ENCODE assay signal across 1 fruit fly cellular context in genomic region chr2L:21162875-21163274, dm6.
A peak's percentile ranks its signal among the peaks of the same experiment; 100 is the strongest.
TF ChIP-seq lines count a peak whose summit lies in the region.

Nbr (minus strand) TSS chr2L:21163083.

TF ChIP-seq in whole organism, embryonic, 481 proteins besides CTCF, POLR2A, EP300 and RAD21 (continued from another document):
- 0 out of 2 replicates have a peak, but pooled peaks have one; percentile 38 for TF ChIP-seq E2f2 (GFP tag; IDR thresholded peaks at IDR 0.05; lab: Robert Waterston, UW)
- TF ChIP-seq CG11456 (GFP tag; IDR thresholded peaks at IDR 0.05; lab: Robert Waterston, UW): peak; percentile 16; the same call in 1 of the 3 replicates
- TF ChIP-seq CG6272 (GFP tag; IDR thresholded peaks at IDR 0.05; lab: Robert Waterston, UW): peak; percentile 46; the same call in 1 of the 2 replicates
- TF ChIP-seq HLH3B (GFP tag; IDR thresholded peaks at IDR 0.05; lab: Robert Waterston, UW): 0 out of 2 replicates have a peak, but pooled peaks have one; percentile 4
- peak; percentile 62 for TF ChIP-seq amos (GFP tag; IDR thresholded peaks at IDR 0.05; lab: Robert Waterston, UW; ENCODE audit: partially characterized antibody)
- no peak for TF ChIP-seq D19B (GFP tag; optimal IDR thresholded peaks at IDR 0.05; lab: Kevin White, UChicago)
- peak in 1 of 2 experiments; percentile 15 for TF ChIP-seq insv (GFP tag; optimal IDR thresholded peaks at IDR 0.05; lab: Kevin White, UChicago)
- no peak for TF ChIP-seq CG31365 (tag; optimal IDR thresholded peaks at IDR 0.05; lab: Kevin White, UChicago)
- TF ChIP-seq CG34376 (GFP tag; optimal IDR thresholded peaks at IDR 0.05; lab: Kevin White, UChicago): no peak
- TF ChIP-seq Doc3 (GFP tag; IDR thresholded peaks at IDR 0.05; lab: Robert Waterston, UW; ENCODE audit: partially characterized antibody): 0 out of 3 replicates have a peak, but pooled peaks have one; percentile 33
- TF ChIP-seq unc-4 (GFP tag; IDR thresholded peaks at IDR 0.05; lab: Robert Waterston, UW; ENCODE audit: partially characterized antibody): peak; percentile 60
- no peak for TF ChIP-seq ham (GFP tag; IDR thresholded peaks at IDR 0.05; lab: Robert Waterston, UW)
- TF ChIP-seq Dll (GFP tag; IDR thresholded peaks at IDR 0.05; lab: Robert Waterston, UW; ENCODE audit: partially characterized antibody): peak; percentile 67
- TF ChIP-seq CG4707 (GFP tag; optimal IDR thresholded peaks at IDR 0.05; lab: Kevin White, UChicago): no peak
- TF ChIP-seq NFAT (GFP tag; IDR thresholded peaks at IDR 0.05; lab: Robert Waterston, UW): peak; percentile 44; the same call in 1 of the 2 replicates
- peak; percentile 11; the same call in 1 of the 2 replicates for TF ChIP-seq sob (GFP tag; IDR thresholded peaks at IDR 0.05; lab: Robert Waterston, UW)
- peak; percentile 56 for TF ChIP-seq Scr (GFP tag; IDR thresholded peaks at IDR 0.05; lab: Robert Waterston, UW; ENCODE audit: partially characterized antibody)
- peak; percentile 33; the same call in 1 of the 2 replicates for TF ChIP-seq ato (GFP tag; IDR thresholded peaks at IDR 0.05; lab: Robert Waterston, UW; ENCODE audit: partially characterized antibody)
- no peak for TF ChIP-seq salm (tag; optimal IDR thresholded peaks at IDR 0.05; lab: Kevin White, UChicago)
- TF ChIP-seq CG16813 (GFP tag; IDR thresholded peaks at IDR 0.05; lab: Robert Waterston, UW; ENCODE audit: partially characterized antibody): peak; percentile 54; the same call in 2 of the 3 replicates
- TF ChIP-seq abd-A (tag; optimal IDR thresholded peaks at IDR 0.05; lab: Kevin White, UChicago): no peak
- TF ChIP-seq CG34224 (GFP tag; IDR thresholded peaks at IDR 0.05; lab: Robert Waterston, UW; ENCODE audit: partially characterized antibody): peak; percentile 43; the same call in 1 of the 3 replicates
- no peak for TF ChIP-seq Hey (tag; optimal IDR thresholded peaks at IDR 0.05; lab: Kevin White, UChicago)
- peak; percentile 61 for TF ChIP-seq CG13287 (GFP tag; IDR thresholded peaks at IDR 0.05; lab: Robert Waterston, UW; ENCODE audit: partially characterized antibody)
- no peak for TF ChIP-seq CG32772 (GFP tag; IDR thresholded peaks at IDR 0.05; lab: Robert Waterston, UW)
- TF ChIP-seq gsb-n (tag; optimal IDR thresholded peaks at IDR 0.05; lab: Kevin White, UChicago): no peak
- TF ChIP-seq CG11247 (GFP tag; IDR thresholded peaks at IDR 0.05; lab: Robert Waterston, UW): peak; percentile 36; the same call in 1 of the 2 replicates
- TF ChIP-seq Neu2 (GFP tag; optimal IDR thresholded peaks at IDR 0.05; lab: Kevin White, UChicago; ENCODE audit: borderline replicate concordance): no peak
- no peak for TF ChIP-seq nmo (GFP tag; optimal IDR thresholded peaks at IDR 0.05; lab: Kevin White, UChicago)
- TF ChIP-seq CG43689 (GFP tag; IDR thresholded peaks at IDR 0.05; lab: Robert Waterston, UW): no peak
- no peak for TF ChIP-seq pum (GFP tag; optimal IDR thresholded peaks at IDR 0.05; lab: Kevin White, UChicago)
- TF ChIP-seq Opbp (GFP tag; IDR thresholded peaks at IDR 0.05; lab: Robert Waterston, UW; ENCODE audit: partially characterized antibody): peak; percentile 31; the same call in 1 of the 3 replicates
- peak; percentile 54 for TF ChIP-seq slbo (GFP tag; IDR thresholded peaks at IDR 0.05; lab: Robert Waterston, UW)
- no peak for TF ChIP-seq CG7271 (tag; optimal IDR thresholded peaks at IDR 0.05; lab: Kevin White, UChicago)
- no peak for TF ChIP-seq Hmx (GFP tag; optimal IDR thresholded peaks at IDR 0.05; lab: Kevin White, UChicago)
- peak; percentile 54 for TF ChIP-seq sna (GFP tag; IDR thresholded peaks at IDR 0.05; lab: Robert Waterston, UW; ENCODE audit: partially characterized antibody)
- TF ChIP-seq CG7963 (GFP tag; IDR thresholded peaks at IDR 0.05; lab: Robert Waterston, UW; ENCODE audit: partially characterized antibody): no peak
- TF ChIP-seq CG4617 (GFP tag; optimal IDR thresholded peaks at IDR 0.05; lab: Kevin White, UChicago; ENCODE audit: borderline replicate concordance): peak; percentile 27
- peak; percentile 17 for TF ChIP-seq CG12659 (GFP tag; optimal IDR thresholded peaks at IDR 0.05; lab: Kevin White, UChicago)
- no peak for TF ChIP-seq dimm (GFP tag; IDR thresholded peaks at IDR 0.05; lab: Robert Waterston, UW)
- TF ChIP-seq Bgb (GFP tag; IDR thresholded peaks at IDR 0.05; lab: Robert Waterston, UW; ENCODE audit: partially characterized antibody): peak; percentile 52
- peak; percentile 72 for TF ChIP-seq Dref (GFP tag; IDR thresholded peaks at IDR 0.05; lab: Robert Waterston, UW)
- no peak for TF ChIP-seq wdn (GFP tag; IDR thresholded peaks at IDR 0.05; lab: Robert Waterston, UW)
- TF ChIP-seq HLHmδ (GFP tag; optimal IDR thresholded peaks at IDR 0.05; lab: Kevin White, UChicago): no peak
- peak; percentile 51 for TF ChIP-seq CG9932 (GFP tag; IDR thresholded peaks at IDR 0.05; lab: Robert Waterston, UW)
- TF ChIP-seq Gug (GFP tag; IDR thresholded peaks at IDR 0.05; lab: Robert Waterston, UW): peak; percentile 51; the same call in 2 of the 4 replicates
- no peak for TF ChIP-seq Dip2 (GFP tag; IDR thresholded peaks at IDR 0.05; lab: Robert Waterston, UW)
- TF ChIP-seq knrl (GFP tag; IDR thresholded peaks at IDR 0.05; lab: Robert Waterston, UW; ENCODE audit: partially characterized antibody): peak; percentile 33; the same call in 2 of the 3 replicates
- TF ChIP-seq CG17385 (GFP tag; optimal IDR thresholded peaks at IDR 0.05; lab: Kevin White, UChicago): no peak
- TF ChIP-seq crc (GFP tag; optimal IDR thresholded peaks at IDR 0.05; lab: Kevin White, UChicago): no peak
- TF ChIP-seq hbn (GFP tag; IDR thresholded peaks at IDR 0.05; lab: Robert Waterston, UW; ENCODE audit: partially characterized antibody): peak; percentile 57
- TF ChIP-seq Sry-δ (GFP tag; optimal IDR thresholded peaks at IDR 0.05; lab: Kevin White, UChicago): peak; percentile 58
- TF ChIP-seq Hr51 (GFP tag; optimal IDR thresholded peaks at IDR 0.05; lab: Kevin White, UChicago): no peak
- TF ChIP-seq tx (GFP tag; optimal IDR thresholded peaks at IDR 0.05; lab: Kevin White, UChicago): no peak
- no peak for TF ChIP-seq CG4820 (GFP tag; optimal IDR thresholded peaks at IDR 0.05; lab: Kevin White, UChicago)
- no peak for TF ChIP-seq cato (GFP tag; optimal IDR thresholded peaks at IDR 0.05; lab: Kevin White, UChicago; ENCODE audit: borderline replicate concordance)
- peak; percentile 54 for TF ChIP-seq BEAF-32 (GFP tag; optimal IDR thresholded peaks at IDR 0.05; lab: Kevin White, UChicago)
- 0 out of 3 replicates have a peak, but pooled peaks have one; percentile 19 for TF ChIP-seq vnd (GFP tag; IDR thresholded peaks at IDR 0.05; lab: Robert Waterston, UW; ENCODE audit: partially characterized antibody)
